Worm (Caenorhabditis elegans) whole organism, L4/young adult: ENCODE measurements around the gene M03F8.6.

Source experiments
- W03F9.2 ChIP-seq: fragments of 150-350 bp; optimal IDR thresholded peaks from 2 replicates; lab custom pipeline; 2014; ENCODE audit warnings: missing biosample characterization, missing genetic modification characterization
- dao-5 ChIP-seq: sonication (generic microtip); optimal IDR thresholded peaks from 2 replicates; lab custom pipeline; 2016; ENCODE audit warnings: missing genotype, missing genetic modification characterization, moderate library complexity, missing compliant biosample characterization
- him-1 ChIP-seq: sonication (generic microtip); optimal IDR thresholded peaks from 2 replicates; lab custom pipeline; 2016; ENCODE audit warnings: missing genotype, missing genetic modification reagents, missing genetic modification characterization, missing compliant biosample characterization

ce11 chrV:5943167-5943566 is 11.5 kb downstream of the M03F8.6 start, which contains the start of gene pst-1:
- TF ChIP-seq him-1 (tag; lab: Kevin White, UChicago) (no peak), dao-5 (tag; lab: Kevin White, UChicago) (no peak), W03F9.2 (no peak)
